Worm (Caenorhabditis elegans) whole organism, L3 larva: Measurements from ENCODE around the gene F59E12.8.
A peak's percentile ranks its signal among the peaks of the same experiment; 100 is the strongest.

ENCODE experiments used
- R02D3.7 ChIP-seq: fragments of 150-350 bp; optimal IDR thresholded peaks from 2 replicates; lab custom pipeline; 2014; ENCODE audit warnings: missing biosample characterization, missing genetic modification characterization
- ZK546.5 ChIP-seq: sonication (generic microtip); optimal IDR thresholded peaks from 2 replicates; lab custom pipeline; 2017; ENCODE audit warnings: missing biosample characterization, missing genetic modification characterization
- aly-2 ChIP-seq: fragments of 150-350 bp; optimal IDR thresholded peaks from 2 replicates; lab custom pipeline; 2014; ENCODE audit warnings: missing biosample characterization, missing genetic modification characterization
- ama-1 ChIP-seq: fragments of 150-350 bp; optimal IDR thresholded peaks from 2 replicates; lab custom pipeline; 2018
- ceh-16 ChIP-seq: sonication (generic microtip); optimal IDR thresholded peaks from 2 replicates; lab custom pipeline; 2017; ENCODE audit warnings: missing biosample characterization, missing genetic modification characterization
- ceh-28 ChIP-seq: fragments of 150-350 bp; optimal IDR thresholded peaks from 2 replicates; lab custom pipeline; 2014; ENCODE audit warnings: missing biosample characterization, missing genetic modification reagents, missing genetic modification characterization
- ceh-82 ChIP-seq: fragments of 150-350 bp; optimal IDR thresholded peaks from 2 replicates; lab custom pipeline; 2014; ENCODE audit warnings: missing biosample characterization, missing genetic modification characterization
- ceh-9 ChIP-seq: sonication (generic microtip); optimal IDR thresholded peaks from 2 replicates; lab custom pipeline; 2018; ENCODE audit warnings: missing biosample characterization, missing genetic modification characterization
- daf-12 ChIP-seq: fragments of 150-350 bp; optimal IDR thresholded peaks from 2 replicates; lab custom pipeline; 2014; ENCODE audit warnings: missing biosample characterization, missing genetic modification reagents, missing genetic modification characterization
- egl-27 ChIP-seq: sonication (generic microtip); optimal IDR thresholded peaks from 4 replicates; lab custom pipeline; 2017; ENCODE audit warnings: missing biosample characterization, missing genetic modification reagents, missing genetic modification characterization
- egl-5 ChIP-seq: fragments of 150-350 bp; optimal IDR thresholded peaks from 2 replicates; lab custom pipeline; 2017; ENCODE audit warnings: missing biosample characterization, missing genetic modification reagents, missing genetic modification characterization, inconsistent platforms
- elt-1 ChIP-seq: fragments of 150-350 bp; optimal IDR thresholded peaks from 2 replicates; lab custom pipeline; 2014; ENCODE audit warnings: missing biosample characterization, missing genetic modification characterization
- elt-2 ChIP-seq: sonication (generic microtip); optimal IDR thresholded peaks from 2 replicates; lab custom pipeline; 2016; ENCODE audit warnings: missing genetic modification reagents, mild to moderate bottlenecking, missing genetic modification characterization, missing compliant biosample characterization
- elt-3 ChIP-seq, 3 experiments: fragments of 150-350 bp in 1 of 3; sonication (generic microtip) in 2 of 3; optimal IDR thresholded peaks; 2 replicates in 2 of 3; 4 replicates in 1 of 3; lab custom pipeline; 2014 to 2017; ENCODE audit warnings: missing biosample characterization in 3 of 3, missing genetic modification characterization in 3 of 3
- eor-1 ChIP-seq, 2 experiments: fragments of 150-350 bp; optimal IDR thresholded peaks; 2 replicates each; lab custom pipeline; 2014 to 2018; ENCODE audit warnings: missing biosample characterization in 2 of 2, missing genetic modification characterization in 2 of 2
- fkh-10 ChIP-seq: sonication (generic microtip); optimal IDR thresholded peaks from 2 replicates; lab custom pipeline; 2017; ENCODE audit warnings: missing biosample characterization, missing genetic modification reagents, missing genetic modification characterization
- fkh-2 ChIP-seq: fragments of 150-350 bp; optimal IDR thresholded peaks from 2 replicates; lab custom pipeline; 2014; ENCODE audit warnings: missing biosample characterization, missing genetic modification reagents, missing genetic modification characterization
- fos-1 ChIP-seq: fragments of 150-350 bp; optimal IDR thresholded peaks from 2 replicates; lab custom pipeline; 2014; ENCODE audit warnings: missing biosample characterization, missing genetic modification characterization
- hmg-11 ChIP-seq: sonication (generic microtip); optimal IDR thresholded peaks from 2 replicates; lab custom pipeline; 2016; ENCODE audit warnings: missing genetic modification characterization, missing compliant biosample characterization
- jun-1 ChIP-seq: fragments of 150-350 bp; optimal IDR thresholded peaks from 2 replicates; lab custom pipeline; 2014; ENCODE audit warnings: missing biosample characterization, missing genetic modification reagents, missing genetic modification characterization
- lin-15B ChIP-seq: fragments of 150-350 bp; optimal IDR thresholded peaks from 2 replicates; lab custom pipeline; 2014; ENCODE audit warnings: missing biosample characterization, missing genetic modification characterization
- lin-39 ChIP-seq: fragments of 150-350 bp; optimal IDR thresholded peaks from 2 replicates; lab custom pipeline; 2018; ENCODE audit warnings: missing biosample characterization, missing genetic modification reagents, missing genetic modification characterization
- lsy-12 ChIP-seq: sonication (generic microtip); optimal IDR thresholded peaks from 2 replicates; lab custom pipeline; 2016; ENCODE audit warnings: mild to moderate bottlenecking, missing genetic modification characterization, missing compliant biosample characterization
- mml-1 ChIP-seq: fragments of 150-350 bp; sonication (generic microtip); optimal IDR thresholded peaks from 3 replicates; lab custom pipeline; 2014; ENCODE audit warnings: missing biosample characterization, missing genetic modification characterization
- nfya-1 ChIP-seq: sonication (generic microtip); optimal IDR thresholded peaks from 2 replicates; lab custom pipeline; 2017; ENCODE audit warnings: missing genetic modification characterization, mild to moderate bottlenecking, missing compliant biosample characterization, antibody characterized with exemption, moderate library complexity; ENCODE audit not compliant: insufficient read depth
- nhr-11 ChIP-seq: fragments of 150-350 bp; optimal IDR thresholded peaks from 2 replicates; lab custom pipeline; 2014; ENCODE audit warnings: missing biosample characterization, missing genetic modification characterization
- nhr-12 ChIP-seq: fragments of 150-350 bp; optimal IDR thresholded peaks from 2 replicates; lab custom pipeline; 2014; ENCODE audit warnings: missing biosample characterization, missing genetic modification characterization
- nhr-237 ChIP-seq: fragments of 150-350 bp; optimal IDR thresholded peaks from 2 replicates; lab custom pipeline; 2014; ENCODE audit warnings: missing biosample characterization, missing genetic modification characterization
- nhr-25 ChIP-seq: sonication (generic microtip); optimal IDR thresholded peaks from 2 replicates; lab custom pipeline; 2017; ENCODE audit warnings: missing biosample characterization, missing genetic modification characterization
- nhr-28 ChIP-seq: fragments of 150-350 bp; optimal IDR thresholded peaks from 2 replicates; lab custom pipeline; 2014; ENCODE audit warnings: missing biosample characterization, missing genetic modification characterization
- nhr-43 ChIP-seq: sonication (generic microtip); optimal IDR thresholded peaks from 2 replicates; lab custom pipeline; 2016; ENCODE audit warnings: mild to moderate bottlenecking, missing genetic modification characterization, missing compliant biosample characterization; ENCODE audit not compliant: poor library complexity, severe bottlenecking
- nhr-67 ChIP-seq: fragments of 150-350 bp; optimal IDR thresholded peaks from 2 replicates; lab custom pipeline; 2014; ENCODE audit warnings: missing biosample characterization, missing genetic modification characterization
- nhr-76 ChIP-seq: fragments of 150-350 bp; sonication (generic microtip); optimal IDR thresholded peaks from 5 replicates; lab custom pipeline; 2014; ENCODE audit warnings: missing biosample characterization, missing genetic modification characterization
- nhr-77 ChIP-seq: fragments of 150-350 bp; optimal IDR thresholded peaks from 2 replicates; lab custom pipeline; 2014; ENCODE audit warnings: missing biosample characterization, missing genetic modification characterization
- pha-4 ChIP-seq: fragments of 150-350 bp; optimal IDR thresholded peaks from 2 replicates; lab custom pipeline; 2014; ENCODE audit warnings: missing biosample characterization, missing genetic modification reagents, missing genetic modification characterization
- pqm-1 ChIP-seq: fragments of 150-350 bp; optimal IDR thresholded peaks from 2 replicates; lab custom pipeline; 2017; ENCODE audit warnings: missing biosample characterization, missing genetic modification characterization, inconsistent platforms
- sea-2 ChIP-seq: fragments of 150-350 bp; sonication (generic microtip); optimal IDR thresholded peaks from 4 replicates; lab custom pipeline; 2014; ENCODE audit warnings: missing biosample characterization, missing genetic modification reagents, missing genetic modification characterization
- skn-1 ChIP-seq: fragments of 150-350 bp; optimal IDR thresholded peaks from 2 replicates; lab custom pipeline; 2014; ENCODE audit warnings: missing biosample characterization, missing genetic modification characterization
- snpc-4 ChIP-seq: fragments of 150-350 bp; optimal IDR thresholded peaks from 2 replicates; lab custom pipeline; 2014; ENCODE audit warnings: missing biosample characterization, missing genetic modification characterization
- tbx-2 ChIP-seq: sonication (generic microtip); optimal IDR thresholded peaks from 2 replicates; lab custom pipeline; 2016; ENCODE audit warnings: mild to moderate bottlenecking, missing genetic modification characterization, missing compliant biosample characterization
- unc-39 ChIP-seq: sonication (generic microtip); optimal IDR thresholded peaks from 4 replicates; lab custom pipeline; 2017; ENCODE audit warnings: missing biosample characterization, missing genetic modification characterization
- unc-62 ChIP-seq: fragments of 150-350 bp; sonication (generic microtip); optimal IDR thresholded peaks from 4 replicates; lab custom pipeline; 2014; ENCODE audit warnings: missing biosample characterization, missing genetic modification reagents, missing genetic modification characterization
- ztf-11 ChIP-seq: fragments of 150-350 bp; optimal IDR thresholded peaks from 2 replicates; lab custom pipeline; 2014; ENCODE audit warnings: missing biosample characterization, missing genetic modification characterization
- ztf-4 ChIP-seq: fragments of 150-350 bp; optimal IDR thresholded peaks from 2 replicates; lab custom pipeline; 2014; ENCODE audit warnings: missing biosample characterization, missing genetic modification characterization

F59E12.8 gene

DNA sequence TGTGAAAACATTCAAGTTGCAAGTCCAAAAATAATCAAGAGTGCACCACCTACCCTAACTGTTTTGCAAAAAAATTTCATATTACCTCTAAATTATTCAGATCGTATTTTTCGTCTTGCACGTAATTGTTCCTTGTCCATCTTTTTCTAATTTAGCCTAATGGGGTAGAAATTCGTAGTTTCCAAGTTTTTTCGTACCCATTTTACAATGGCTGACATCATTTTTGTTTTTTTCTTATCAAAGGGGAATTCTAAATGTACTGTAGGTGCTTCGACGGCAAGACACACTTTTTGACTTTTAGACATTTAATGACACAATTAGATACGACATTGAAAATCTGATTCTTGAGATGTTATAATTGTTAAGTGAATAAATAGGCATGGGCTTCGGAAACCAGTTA lies 32.3 kb downstream of the F59E12.8 start:
- TF ChIP-seq pha-4 (tag; lab: Kevin White, UChicago) (no peak), elt-2 (no peak), nhr-76 (tag; lab: Kevin White, UChicago) (no peak), ceh-82 (no peak), nhr-237 (tag; lab: Kevin White, UChicago) (no peak), fos-1 (no peak), pqm-1 (tag; lab: Kevin White, UChicago) (no peak), nhr-43 (tag; lab: Kevin White, UChicago) (no peak), eor-1 (tag; optimal IDR thresholded peaks at IDR 0.05; lab: Kevin White, UChicago) (no peak), mml-1 (tag; lab: Kevin White, UChicago) (no peak), lin-39 (tag; lab: Kevin White, UChicago) (no peak), nhr-28 (tag; lab: Kevin White, UChicago) (no peak), nhr-12 (no peak), fkh-10 (GFP tag; lab: Kevin White, UChicago) (no peak), ceh-16 (tag; lab: Kevin White, UChicago) (no peak), ztf-11 (tag; lab: Kevin White, UChicago) (no peak), elt-1 (tag; lab: Kevin White, UChicago) (no peak), fkh-2 (tag; lab: Kevin White, UChicago) (no peak), elt-3 (tag; optimal IDR thresholded peaks at IDR 0.05; lab: Kevin White, UChicago) (no peak), ZK546.5 (tag; lab: Kevin White, UChicago) (no peak)

DNA sequence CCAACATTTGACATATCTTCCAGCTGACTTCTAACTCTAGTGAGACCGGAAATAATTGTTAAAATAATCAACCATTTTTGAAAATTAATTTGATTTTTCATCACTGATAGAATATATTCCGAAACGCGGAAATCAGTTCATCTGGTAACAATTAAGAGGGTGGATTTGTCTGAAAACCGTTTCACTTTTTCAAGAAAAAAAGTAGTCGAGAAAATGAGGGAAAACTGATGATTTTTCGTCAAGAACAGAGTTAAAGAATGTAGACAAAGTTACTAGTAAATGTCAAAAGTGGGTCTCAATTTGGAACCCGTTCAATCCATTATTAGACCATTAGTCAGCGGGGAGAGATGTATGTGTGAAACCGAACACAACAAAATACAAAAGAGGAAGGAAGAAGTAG lies 33.5 kb downstream of the F59E12.8 start, which contains the start of gene C17G10.6:
C17G10.6 (minus strand) TSS at position 101 of the 400 bp plus-strand sequence.
- TF ChIP-seq ceh-9 (tag; lab: Kevin White, UChicago) = no peak
- TF ChIP-seq elt-3 (tag; optimal IDR thresholded peaks at IDR 0.05; lab: Kevin White, UChicago) = no peak
- TF ChIP-seq pqm-1 (tag; lab: Kevin White, UChicago) = no peak
- no peak for TF ChIP-seq ceh-28 (tag; lab: Kevin White, UChicago)
- no peak for TF ChIP-seq nhr-76 (tag; lab: Kevin White, UChicago)
- no peak for TF ChIP-seq elt-1 (tag; lab: Kevin White, UChicago)
- no peak for TF ChIP-seq daf-12 (tag; lab: Kevin White, UChicago)
- TF ChIP-seq egl-27 (tag; lab: Kevin White, UChicago) = no peak

DNA sequence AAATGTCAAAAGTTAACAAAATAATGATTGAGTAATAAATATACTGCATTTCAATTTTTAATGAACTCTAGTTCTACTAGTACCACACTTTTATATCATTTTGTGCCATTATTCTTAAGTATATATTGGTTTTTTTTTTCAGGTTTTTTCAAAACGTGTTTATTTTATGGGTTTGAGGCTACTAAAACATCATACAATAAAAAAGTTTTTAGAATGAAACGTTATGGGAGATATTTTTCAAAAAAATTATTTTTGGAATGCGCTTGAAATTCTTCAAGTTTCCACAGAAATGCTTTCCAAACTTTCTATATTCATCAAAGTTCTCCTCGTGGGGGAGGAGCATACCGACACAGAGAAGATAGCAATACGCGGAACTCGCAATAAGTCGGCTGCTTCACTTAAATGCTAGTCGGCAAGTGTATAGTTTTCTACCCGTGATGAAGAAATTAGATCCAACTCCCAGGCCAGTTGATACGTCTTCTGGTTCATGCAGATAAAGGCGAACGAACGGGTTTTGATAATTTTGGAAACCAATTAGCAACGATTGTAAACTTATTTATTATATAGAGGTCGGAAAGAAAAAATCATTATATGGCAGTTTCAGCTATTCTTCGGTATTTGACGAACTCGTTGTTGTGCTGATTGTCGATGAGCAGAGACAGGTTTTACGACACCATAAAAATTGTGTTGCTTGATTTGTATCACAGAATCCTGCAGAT lies 37.2 kb downstream of the F59E12.8 start, which contains the start of gene C17G10.10:
C17G10.10 (minus strand) TSS at position 51 of the 719 bp plus-strand sequence.
- TF ChIP-seq ceh-28 (tag; lab: Kevin White, UChicago) (peak; percentile 47), nhr-43 (tag; lab: Kevin White, UChicago) (peak; percentile 89), nhr-67 (tag; lab: Kevin White, UChicago) (no peak), nfya-1 (peak; percentile 75), nhr-237 (tag; lab: Kevin White, UChicago) (no peak), ceh-16 (tag; lab: Kevin White, UChicago) (no peak), unc-39 (tag; lab: Kevin White, UChicago) (no peak), lsy-12 (tag; lab: Kevin White, UChicago) (peak; percentile 61), nhr-12 (peak; percentile 9), nhr-28 (tag; lab: Kevin White, UChicago) (peak; percentile 30), daf-12 (tag; lab: Kevin White, UChicago) (no peak), unc-62 (GFP tag; lab: Kevin White, UChicago) (no peak), ztf-11 (tag; lab: Kevin White, UChicago) (no peak), fkh-2 (tag; lab: Kevin White, UChicago) (no peak), ceh-9 (tag; lab: Kevin White, UChicago) (no peak), sea-2 (GFP tag; lab: Kevin White, UChicago) (no peak), ama-1 (lab: Kevin White, UChicago) (peak; percentile 93), nhr-76 (tag; lab: Kevin White, UChicago) (no peak), aly-2 (tag; lab: Kevin White, UChicago) (no peak), egl-5 (peak; percentile 54), ztf-4 (tag; lab: Kevin White, UChicago) (no peak), nhr-25 (tag; lab: Kevin White, UChicago) (peak; percentile 82), elt-3 (tag; optimal IDR thresholded peaks at IDR 0.05; lab: Kevin White, UChicago) (peak in 1 of 3 experiments; percentile 30), egl-27 (tag; lab: Kevin White, UChicago) (no peak), skn-1 (tag; lab: Kevin White, UChicago) (peak; percentile 9), snpc-4 (tag; lab: Kevin White, UChicago) (peak; percentile 99), fkh-10 (GFP tag; lab: Kevin White, UChicago) (no peak), pha-4 (tag; lab: Kevin White, UChicago) (peak; percentile 49), R02D3.7 (tag; lab: Kevin White, UChicago) (peak; percentile 10), fos-1 (no peak), jun-1 (tag; lab: Kevin White, UChicago) (peak; percentile 29), nhr-11 (tag; lab: Kevin White, UChicago) (no peak), lin-39 (tag; lab: Kevin White, UChicago) (peak; percentile 38), hmg-11 (tag; lab: Kevin White, UChicago) (peak; percentile 60), tbx-2 (peak; percentile 33), nhr-77 (tag; lab: Kevin White, UChicago) (peak; percentile 89), lin-15B (peak; percentile 60), ZK546.5 (tag; lab: Kevin White, UChicago) (no peak), pqm-1 (tag; lab: Kevin White, UChicago) (peak; percentile 55), ceh-82 (peak; percentile 60), mml-1 (tag; lab: Kevin White, UChicago) (no peak), elt-2 (peak; percentile 83)
